Fruit fly (Drosophila melanogaster) whole organism, embryonic: Measurements from ENCODE around the gene how.

Experiments used
- Abd-B ChIP-seq: fragments of 200-800 bp; sonication (Bioruptor generic); optimal IDR thresholded peaks from 2 replicates; lab custom pipeline; 2018; ENCODE audit warnings: missing biosample characterization, mild to moderate bottlenecking, missing genetic modification characterization, moderate library complexity
- CG11695 ChIP-seq: fragments of 200-800 bp; sonication (Bioruptor generic); IDR thresholded peaks from 3 replicates; pipeline ENCODE4 v1.3.6; 2022; ENCODE audit warnings: missing biosample characterization, missing genetic modification characterization
- CG12155 ChIP-seq: fragments of 200-800 bp; sonication (Bioruptor generic); optimal IDR thresholded peaks from 3 replicates; lab custom pipeline; 2016; ENCODE audit warnings: missing biosample characterization, missing genetic modification characterization
- CG14710 ChIP-seq: fragments of 200-800 bp; sonication (Bioruptor generic); optimal IDR thresholded peaks from 3 replicates; lab custom pipeline; 2019; ENCODE audit warnings: missing biosample characterization, mild to moderate bottlenecking, missing genetic modification characterization, moderate library complexity
- CG2202 ChIP-seq: fragments of 200-800 bp; sonication (Bioruptor generic); optimal IDR thresholded peaks from 2 replicates; lab custom pipeline; 2018; ENCODE audit warnings: missing biosample characterization, mild to moderate bottlenecking, missing genetic modification characterization
- CG3726 ChIP-seq: fragments of 200-800 bp; sonication (Bioruptor generic); IDR thresholded peaks from 3 replicates; pipeline ENCODE4, ENCODE4 v1.3.6; 2022; ENCODE audit warnings: missing biosample characterization, missing genetic modification characterization
- CG9609 ChIP-seq: fragments of 200-800 bp; sonication (Bioruptor generic); optimal IDR thresholded peaks from 3 replicates; lab custom pipeline; 2016; ENCODE audit warnings: missing biosample characterization, missing genetic modification characterization
- CG9727 ChIP-seq: fragments of 200-800 bp; sonication (Bioruptor generic); optimal IDR thresholded peaks from 3 replicates; lab custom pipeline; 2017; ENCODE audit warnings: missing biosample characterization, mild to moderate bottlenecking, missing genetic modification characterization
- Hmx ChIP-seq: fragments of 200-800 bp; sonication (Bioruptor generic); optimal IDR thresholded peaks from 2 replicates; lab custom pipeline; 2016; ENCODE audit warnings: missing biosample characterization, missing genetic modification characterization
- NC2α ChIP-seq: fragments of 200-800 bp; sonication (Bioruptor generic); optimal IDR thresholded peaks from 2 replicates; lab custom pipeline; 2016; ENCODE audit warnings: missing biosample characterization, missing genetic modification characterization
- amos ChIP-seq: fragments of 200-800 bp; sonication (Bioruptor generic); IDR thresholded peaks from 2 replicates; pipeline ENCODE4 v1.3.6; 2022; ENCODE audit warnings: missing biosample characterization, missing genetic modification characterization; ENCODE audit not compliant: partially characterized antibody
- en ChIP-seq: fragments of 200-800 bp; sonication (Bioruptor generic); optimal IDR thresholded peaks from 2 replicates; lab custom pipeline; 2016; ENCODE audit warnings: missing biosample characterization, missing genetic modification characterization
- knrl ChIP-seq: fragments of 200-800 bp; sonication (Bioruptor generic); IDR thresholded peaks from 3 replicates; pipeline ENCODE4 v1.3.6; 2022; ENCODE audit warnings: missing biosample characterization, missing genetic modification characterization; ENCODE audit not compliant: partially characterized antibody
- slou ChIP-seq: fragments of 200-800 bp; sonication (Bioruptor generic); optimal IDR thresholded peaks from 3 replicates; lab custom pipeline; 2016; ENCODE audit warnings: missing biosample characterization, missing genetic modification characterization

DNA sequence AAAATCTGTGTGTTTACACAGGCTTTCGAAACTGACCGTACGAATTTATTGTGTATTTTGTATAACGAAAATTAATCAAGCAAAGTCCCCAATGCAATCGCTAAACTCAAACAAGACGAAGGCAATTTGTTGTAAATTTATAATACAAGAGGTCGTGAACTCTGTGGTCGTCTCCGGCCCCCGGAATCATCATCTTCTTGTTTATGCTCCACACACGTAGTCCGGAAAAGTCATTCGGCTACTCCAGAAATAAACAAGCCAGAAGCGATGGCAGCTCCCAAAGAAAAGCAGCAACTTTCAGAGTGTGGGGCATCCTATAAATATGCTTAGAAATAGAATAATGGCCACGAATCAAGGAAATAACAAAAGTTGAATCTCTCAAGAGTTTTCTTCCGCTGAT is 11.2 kb downstream of the how start:
- TF ChIP-seq amos (GFP tag; lab: Robert Waterston, UW), result no peak
- no peak for TF ChIP-seq CG11695 (GFP tag; lab: Robert Waterston, UW)
- no peak for TF ChIP-seq NC2α (GFP tag; lab: Kevin White, UChicago)
- no peak for TF ChIP-seq Abd-B (GFP tag; lab: Kevin White, UChicago)
- TF ChIP-seq CG9727, result no peak
- TF ChIP-seq knrl, result no peak
- no peak for TF ChIP-seq CG2202 (tag; lab: Kevin White, UChicago)
- no peak for TF ChIP-seq Hmx (GFP tag; lab: Kevin White, UChicago)
- no peak for TF ChIP-seq CG3726 (GFP tag; lab: Robert Waterston, UW)
- no peak for TF ChIP-seq CG14710
- TF ChIP-seq slou, result no peak
- no peak for TF ChIP-seq CG9609 (GFP tag; lab: Kevin White, UChicago)
- TF ChIP-seq en (GFP tag; lab: Kevin White, UChicago), result no peak
- no peak for TF ChIP-seq CG12155 (GFP tag; lab: Kevin White, UChicago)
